Fruit fly (Drosophila melanogaster) whole organism, embryonic: Measurements from ENCODE around the gene CG11970.
A peak's percentile ranks its signal among the peaks of the same experiment; 100 is the strongest.

Source experiments
- Awh ChIP-seq: fragments of 200-800 bp; sonication (Bioruptor generic); IDR thresholded peaks from 2 replicates; pipeline ENCODE4, ENCODE4 v1.3.6; 2022; ENCODE audit warnings: missing biosample characterization, missing genetic modification characterization
- Bgb ChIP-seq: fragments of 200-800 bp; sonication (Bioruptor generic); IDR thresholded peaks from 2 replicates; pipeline ENCODE4 v1.3.6; 2022; ENCODE audit warnings: missing biosample characterization, missing genetic modification characterization; ENCODE audit not compliant: partially characterized antibody
- CG10321 ChIP-seq: fragments of 200-800 bp; sonication (Bioruptor generic); IDR thresholded peaks from 2 replicates; pipeline ENCODE4 v1.3.6; 2022; ENCODE audit warnings: missing biosample characterization, missing genetic modification characterization
- CG11504 ChIP-seq: fragments of 200-800 bp; sonication (Bioruptor generic); optimal IDR thresholded peaks from 3 replicates; lab custom pipeline; 2019; ENCODE audit warnings: missing biosample characterization, mild to moderate bottlenecking, missing genetic modification characterization, moderate library complexity
- CG12155 ChIP-seq: fragments of 200-800 bp; sonication (Bioruptor generic); optimal IDR thresholded peaks from 3 replicates; lab custom pipeline; 2016; ENCODE audit warnings: missing biosample characterization, missing genetic modification characterization
- CG12299 ChIP-seq: fragments of 200-800 bp; sonication (Bioruptor generic); optimal IDR thresholded peaks from 2 replicates; lab custom pipeline; 2018; ENCODE audit warnings: missing biosample characterization, mild to moderate bottlenecking, missing genetic modification characterization
- CG12942 ChIP-seq: fragments of 200-800 bp; sonication (Bioruptor generic); optimal IDR thresholded peaks from 3 replicates; lab custom pipeline; 2016; ENCODE audit warnings: missing biosample characterization, missing genetic modification characterization
- CG14965 ChIP-seq: fragments of 200-800 bp; sonication (Bioruptor generic); optimal IDR thresholded peaks from 2 replicates; lab custom pipeline; 2016; ENCODE audit warnings: missing biosample characterization, missing genetic modification characterization, borderline replicate concordance
- CG15269 ChIP-seq: fragments of 200-800 bp; sonication (Bioruptor generic); optimal IDR thresholded peaks from 2 replicates; lab custom pipeline; 2018; ENCODE audit warnings: missing biosample characterization, mild to moderate bottlenecking, missing genetic modification characterization, moderate library complexity
- CG16813 ChIP-seq: fragments of 200-800 bp; sonication (Bioruptor generic); IDR thresholded peaks from 3 replicates; pipeline ENCODE4 v1.3.6; 2022; ENCODE audit warnings: missing biosample characterization, missing genetic modification characterization; ENCODE audit not compliant: partially characterized antibody
- CG17912 ChIP-seq: fragments of 200-800 bp; sonication (Bioruptor generic); optimal IDR thresholded peaks from 2 replicates; lab custom pipeline; 2018; ENCODE audit warnings: missing biosample characterization, mild to moderate bottlenecking, missing genetic modification characterization
- CG1792 ChIP-seq: fragments of 200-800 bp; sonication (Bioruptor generic); optimal IDR thresholded peaks from 2 replicates; lab custom pipeline; 2016; ENCODE audit warnings: missing biosample characterization, missing genetic modification characterization
- CG18011 ChIP-seq: fragments of 200-800 bp; sonication (Bioruptor generic); optimal IDR thresholded peaks from 2 replicates; lab custom pipeline; 2017; ENCODE audit warnings: missing biosample characterization, missing genetic modification characterization, mild to moderate bottlenecking, moderate library complexity, missing genotype
- CG2129 ChIP-seq: fragments of 200-800 bp; sonication (Bioruptor generic); IDR thresholded peaks from 2 replicates; pipeline ENCODE4 v1.3.6; 2022; ENCODE audit warnings: missing biosample characterization, missing genetic modification characterization; ENCODE audit not compliant: partially characterized antibody
- CG2678 ChIP-seq: fragments of 200-800 bp; sonication (Bioruptor generic); optimal IDR thresholded peaks from 3 replicates; lab custom pipeline; 2019; ENCODE audit warnings: missing biosample characterization, mild to moderate bottlenecking, missing genetic modification characterization, moderate library complexity
- CG31365 ChIP-seq: fragments of 200-800 bp; sonication (Bioruptor generic); optimal IDR thresholded peaks from 2 replicates; lab custom pipeline; 2018; ENCODE audit warnings: missing biosample characterization, mild to moderate bottlenecking, missing genetic modification characterization
- CG3281 ChIP-seq: fragments of 200-800 bp; sonication (Bioruptor generic); optimal IDR thresholded peaks from 3 replicates; lab custom pipeline; 2017; ENCODE audit warnings: missing biosample characterization, mild to moderate bottlenecking, missing genetic modification characterization
- CG3407 ChIP-seq: fragments of 200-800 bp; sonication (Bioruptor generic); optimal IDR thresholded peaks from 2 replicates; lab custom pipeline; 2018; ENCODE audit warnings: missing biosample characterization, mild to moderate bottlenecking, missing genetic modification characterization
- CG4854 ChIP-seq: fragments of 200-800 bp; sonication (Bioruptor generic); optimal IDR thresholded peaks from 2 replicates; lab custom pipeline; 2016; ENCODE audit warnings: missing biosample characterization, missing genetic modification characterization, inconsistent platforms
- CG7839 ChIP-seq: fragments of 200-800 bp; sonication (Bioruptor generic); optimal IDR thresholded peaks from 3 replicates; lab custom pipeline; 2018; ENCODE audit warnings: missing biosample characterization, mild to moderate bottlenecking, missing genetic modification characterization, moderate library complexity
- CG9437 ChIP-seq: fragments of 200-800 bp; sonication (Bioruptor generic); optimal IDR thresholded peaks from 2 replicates; lab custom pipeline; 2018; ENCODE audit warnings: missing biosample characterization, mild to moderate bottlenecking, missing genetic modification characterization
- D19B ChIP-seq: fragments of 200-800 bp; sonication (Bioruptor generic); optimal IDR thresholded peaks from 2 replicates; lab custom pipeline; 2017; ENCODE audit warnings: missing biosample characterization, mild to moderate bottlenecking, missing genetic modification characterization
- Dp ChIP-seq: fragments of 200-800 bp; sonication (Bioruptor generic); optimal IDR thresholded peaks from 2 replicates; lab custom pipeline; 2018; ENCODE audit warnings: missing biosample characterization, mild to moderate bottlenecking, missing genetic modification characterization, moderate library complexity
- Gsc ChIP-seq: fragments of 200-800 bp; sonication (Bioruptor generic); IDR thresholded peaks from 2 replicates; pipeline ENCODE4 v1.3.6; 2022; ENCODE audit warnings: missing biosample characterization, missing genetic modification characterization
- Gug ChIP-seq: fragments of 200-800 bp; sonication (Bioruptor generic); IDR thresholded peaks from 4 replicates; pipeline ENCODE4 v1.3.6; 2022; ENCODE audit warnings: missing biosample characterization, missing genetic modification characterization
- Hand ChIP-seq: fragments of 200-800 bp; sonication (Bioruptor generic); optimal IDR thresholded peaks from 2 replicates; lab custom pipeline; 2017; ENCODE audit warnings: mild to moderate bottlenecking, missing biosample characterization, missing genetic modification reagents, missing genetic modification characterization
- Hey ChIP-seq: fragments of 200-800 bp; sonication (Bioruptor generic); optimal IDR thresholded peaks from 3 replicates; lab custom pipeline; 2018; ENCODE audit warnings: missing biosample characterization, mild to moderate bottlenecking, missing genetic modification characterization
- MESR4 ChIP-seq: fragments of 200-800 bp; sonication (Bioruptor generic); optimal IDR thresholded peaks from 2 replicates; lab custom pipeline; 2018; ENCODE audit warnings: missing biosample characterization, mild to moderate bottlenecking, missing genetic modification characterization, moderate library complexity
- Nf-YC ChIP-seq: fragments of 200-800 bp; optimal IDR thresholded peaks from 3 replicates; lab custom pipeline; 2019; ENCODE audit warnings: missing biosample characterization, mild to moderate bottlenecking, missing genetic modification characterization, moderate library complexity
- NfI ChIP-seq: fragments of 200-800 bp; sonication (Bioruptor generic); optimal IDR thresholded peaks from 3 replicates; lab custom pipeline; 2018; ENCODE audit warnings: missing biosample characterization, mild to moderate bottlenecking, missing genetic modification characterization, moderate library complexity
- Scr ChIP-seq: fragments of 200-800 bp; sonication (Bioruptor generic); IDR thresholded peaks from 2 replicates; pipeline ENCODE4 v1.3.6; 2022; ENCODE audit warnings: missing biosample characterization, missing genetic modification characterization; ENCODE audit not compliant: partially characterized antibody
- Usf ChIP-seq: fragments of 200-800 bp; sonication (Bioruptor generic); optimal IDR thresholded peaks from 2 replicates; lab custom pipeline; 2017; ENCODE audit warnings: missing genotype, missing biosample characterization, missing genetic modification characterization
- ara ChIP-seq: fragments of 200-800 bp; sonication (Bioruptor generic); IDR thresholded peaks from 2 replicates; pipeline ENCODE4 v1.3.6; 2022; ENCODE audit warnings: missing biosample characterization, missing genetic modification characterization
- ato ChIP-seq: fragments of 200-800 bp; sonication (Bioruptor generic); IDR thresholded peaks from 2 replicates; pipeline ENCODE4 v1.3.6; 2022; ENCODE audit warnings: missing biosample characterization, missing genetic modification characterization; ENCODE audit not compliant: partially characterized antibody
- az2 ChIP-seq: fragments of 200-800 bp; sonication (Bioruptor generic); optimal IDR thresholded peaks from 3 replicates; lab custom pipeline; 2016; ENCODE audit warnings: missing biosample characterization, missing genetic modification characterization
- danr ChIP-seq: fragments of 200-800 bp; sonication (Bioruptor generic); IDR thresholded peaks from 2 replicates; pipeline ENCODE4 v1.3.6; 2022; ENCODE audit warnings: missing biosample characterization, missing genetic modification characterization
- ems ChIP-seq: fragments of 200-800 bp; sonication (Bioruptor generic); optimal IDR thresholded peaks from 3 replicates; lab custom pipeline; 2016; ENCODE audit warnings: missing biosample characterization, missing genetic modification characterization
- grn ChIP-seq: fragments of 200-800 bp; sonication (Bioruptor generic); optimal IDR thresholded peaks from 3 replicates; lab custom pipeline; 2017; ENCODE audit warnings: missing biosample characterization, missing genetic modification characterization
- gt ChIP-seq: fragments of 200-800 bp; sonication (Bioruptor generic); IDR thresholded peaks from 2 replicates; pipeline ENCODE4 v1.3.6; 2022; ENCODE audit warnings: missing biosample characterization, missing genetic modification characterization
- ham ChIP-seq: fragments of 200-800 bp; sonication (Bioruptor generic); IDR thresholded peaks from 2 replicates; pipeline ENCODE4 v1.3.6; 2022; ENCODE audit warnings: missing biosample characterization, missing genetic modification characterization
- insv ChIP-seq, 2 experiments: fragments of 200-800 bp; sonication (Bioruptor generic); optimal IDR thresholded peaks; 3 replicates each; lab custom pipeline; 2016 to 2018; ENCODE audit warnings: missing biosample characterization in 2 of 2, missing genetic modification characterization in 2 of 2
- pfk ChIP-seq: fragments of 200-800 bp; sonication (Bioruptor generic); optimal IDR thresholded peaks from 2 replicates; lab custom pipeline; 2018; ENCODE audit warnings: missing biosample characterization, mild to moderate bottlenecking, missing genetic modification characterization, moderate library complexity
- psq ChIP-seq: fragments of 200-800 bp; sonication (Bioruptor generic); optimal IDR thresholded peaks from 2 replicates; lab custom pipeline; 2017; ENCODE audit warnings: missing biosample characterization, missing genetic modification characterization
- salm ChIP-seq: fragments of 200-800 bp; sonication (Bioruptor generic); optimal IDR thresholded peaks from 2 replicates; lab custom pipeline; 2018; ENCODE audit warnings: missing biosample characterization, mild to moderate bottlenecking, missing genetic modification characterization
- scrt ChIP-seq: fragments of 200-800 bp; sonication (Bioruptor generic); optimal IDR thresholded peaks from 2 replicates; lab custom pipeline; 2018; ENCODE audit warnings: missing biosample characterization, mild to moderate bottlenecking, missing genetic modification characterization, moderate library complexity
- sr ChIP-seq: fragments of 200-800 bp; sonication (Bioruptor generic); IDR thresholded peaks from 3 replicates; pipeline ENCODE4 v1.3.6; 2022; ENCODE audit warnings: missing biosample characterization, missing genetic modification characterization
- sug ChIP-seq: fragments of 200-800 bp; optimal IDR thresholded peaks from 2 replicates; lab custom pipeline; 2019; ENCODE audit warnings: missing biosample characterization, mild to moderate bottlenecking, missing genetic modification characterization, moderate library complexity
- trh ChIP-seq: fragments of 200-800 bp; sonication (Bioruptor generic); optimal IDR thresholded peaks from 2 replicates; lab custom pipeline; 2016; ENCODE audit warnings: missing biosample characterization, missing genetic modification characterization
- zfh2 ChIP-seq: fragments of 200-800 bp; sonication (Bioruptor generic); optimal IDR thresholded peaks from 2 replicates; lab custom pipeline; 2016; ENCODE audit warnings: missing biosample characterization, missing genetic modification characterization

CG11970 gene

dm6 chr3R:9031797-9032418, 47.4 kb downstream of the CG11970 start (continued):
- TF ChIP-seq CG17912 (GFP tag; lab: Kevin White, UChicago) (no peak), insv (GFP tag; optimal IDR thresholded peaks at IDR 0.05; lab: Kevin White, UChicago) (peak in 1 of 2 experiments; percentile 3), scrt (peak; percentile 73), Awh (GFP tag; lab: Robert Waterston, UW) (peak; percentile 94), D19B (GFP tag; lab: Kevin White, UChicago) (peak; percentile 78), Hey (tag; lab: Kevin White, UChicago) (peak; percentile 7), CG31365 (tag; lab: Kevin White, UChicago) (peak; percentile 66), Gsc (GFP tag; lab: Robert Waterston, UW) (no peak), Dp (no peak), CG3281 (GFP tag; lab: Kevin White, UChicago) (peak; percentile 85), CG15269 (tag; lab: Kevin White, UChicago) (peak; percentile 91), NfI (GFP tag; lab: Kevin White, UChicago) (peak; percentile 91), Hand (GFP tag; lab: Kevin White, UChicago) (peak; percentile 55), CG18011 (peak; percentile 70), ham (GFP tag; lab: Robert Waterston, UW) (no peak), ato (GFP tag; lab: Robert Waterston, UW) (no peak), pfk (GFP tag; lab: Kevin White, UChicago) (no peak), Scr (GFP tag; lab: Robert Waterston, UW) (no peak), trh (no peak), CG2129 (GFP tag; lab: Robert Waterston, UW) (no peak), Gug (GFP tag; lab: Robert Waterston, UW) (peak; percentile 86), CG3407 (peak; percentile 77), CG2678 (peak; percentile 87), gt (GFP tag; lab: Robert Waterston, UW) (peak; percentile 77), ara (peak; percentile 88), CG11504 (tag; lab: Kevin White, UChicago) (peak; percentile 92), Bgb (no peak), MESR4 (GFP tag; lab: Kevin White, UChicago) (peak; percentile 28), CG9437 (GFP tag; lab: Kevin White, UChicago) (peak; percentile 69), az2 (GFP tag; lab: Kevin White, UChicago) (peak; percentile 81), salm (tag; lab: Kevin White, UChicago) (peak; percentile 85), CG4854 (GFP tag; lab: Kevin White, UChicago) (peak; percentile 80), zfh2 (GFP tag; lab: Kevin White, UChicago) (peak; percentile 83), CG12942 (GFP tag; lab: Kevin White, UChicago) (peak; percentile 80), CG10321 (GFP tag; lab: Robert Waterston, UW) (peak; percentile 60; the same call in 1 of the 2 replicates), CG12299 (peak; percentile 76), Nf-YC (tag; lab: Kevin White, UChicago) (peak; percentile 30), CG7839 (tag; lab: Kevin White, UChicago) (peak; percentile 86), ems (GFP tag; lab: Kevin White, UChicago) (peak; percentile 85), psq (GFP tag; lab: Kevin White, UChicago) (peak; percentile 60), CG1792 (GFP tag; lab: Kevin White, UChicago) (peak; percentile 49), CG16813 (GFP tag; lab: Robert Waterston, UW) (no peak), sr (GFP tag; lab: Robert Waterston, UW) (peak; percentile 83), CG12155 (GFP tag; lab: Kevin White, UChicago) (peak; percentile 79), danr (peak; percentile 80), CG14965 (GFP tag; lab: Kevin White, UChicago) (no peak), sug (tag; lab: Kevin White, UChicago) (peak; percentile 36), Usf (GFP tag; lab: Kevin White, UChicago) (peak; percentile 64), grn (GFP tag; lab: Kevin White, UChicago) (no peak)
